Worm (Caenorhabditis elegans): ENCODE data around the gene gst-5.
A peak's percentile ranks its signal among the peaks of the same experiment; 100 is the strongest.

Gene gst-5

ce11 chrII:10945446-10945845, 4.7 kb upstream of the gst-5 start:
- TF ChIP-seq blmp-1 (tag; optimal IDR thresholded peaks at IDR 0.05), result peak; percentile 84
- no peak for TF ChIP-seq aha-1 (tag; optimal IDR thresholded peaks at IDR 0.05)
- TF ChIP-seq lin-14 (GFP tag; optimal IDR thresholded peaks at IDR 0.05), result peak; percentile 34
- TF ChIP-seq ceh-88 (GFP tag; IDR thresholded peaks at IDR 0.05), result no peak
- TF ChIP-seq efl-1 (optimal IDR thresholded peaks at IDR 0.05), result peak; percentile 11 to 17
- TF ChIP-seq efl-1 (GFP tag; optimal IDR thresholded peaks at IDR 0.05 in 1 of 2), result peak in 1 of 2 experiments; percentile 86

DNA sequence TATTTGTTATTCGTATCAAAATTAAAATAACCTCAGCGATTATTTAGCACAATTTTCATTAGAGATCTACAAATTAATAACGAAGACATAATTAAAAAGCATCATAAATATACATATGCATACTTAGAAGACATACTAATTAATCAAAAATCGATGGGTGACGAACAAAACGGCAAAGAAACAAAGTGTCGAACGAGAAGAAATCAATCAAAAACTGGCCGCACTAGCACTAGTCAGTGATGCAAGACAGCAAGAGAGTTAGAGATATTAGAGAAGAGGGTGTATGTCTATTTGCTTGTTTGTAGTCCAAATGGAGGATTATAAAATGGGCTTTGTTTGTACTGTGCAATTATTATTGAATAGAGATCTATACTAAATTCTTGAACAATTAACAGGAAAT, 3.3 kb upstream of the gst-5 start:
- TF ChIP-seq elt-3 (tag; optimal IDR thresholded peaks at IDR 0.05), result peak in 1 of 6 experiments; percentile 4
- TF ChIP-seq tbx-2 (tag; optimal IDR thresholded peaks at IDR 0.05), result peak; percentile 31
- TF ChIP-seq vab-15 (tag; optimal IDR thresholded peaks at IDR 0.05), result no peak
- peak; percentile 31 for TF ChIP-seq snu-23 (GFP tag; optimal IDR thresholded peaks at IDR 0.05)
- TF ChIP-seq fkh-8 (tag; optimal IDR thresholded peaks at IDR 0.05), result no peak
- no peak for TF ChIP-seq egl-13 (tag; optimal IDR thresholded peaks at IDR 0.05)
- peak in 1 of 2 experiments; percentile 11 for TF ChIP-seq efl-1 (optimal IDR thresholded peaks at IDR 0.05)
- peak; percentile 6 to 83 for TF ChIP-seq efl-1 (GFP tag; optimal IDR thresholded peaks at IDR 0.05 in 1 of 2)
- TF ChIP-seq dsc-1 (tag; optimal IDR thresholded peaks at IDR 0.05), result peak; percentile 81
- TF ChIP-seq snpc-4 (tag; optimal IDR thresholded peaks at IDR 0.05), result no peak
- TF ChIP-seq nhr-71 (tag; optimal IDR thresholded peaks at IDR 0.05), result peak; percentile 21
- TF ChIP-seq lin-35 (GFP tag; optimal IDR thresholded peaks at IDR 0.05), result peak in 1 of 2 experiments; percentile 7
- TF ChIP-seq lsy-2 (tag; optimal IDR thresholded peaks at IDR 0.05), result peak in 1 of 2 experiments; percentile 29
- no peak for TF ChIP-seq jun-1 (tag; optimal IDR thresholded peaks at IDR 0.05)
- TF ChIP-seq ceh-8 (GFP tag; optimal IDR thresholded peaks at IDR 0.05), result peak; percentile 2
- TF ChIP-seq zip-4 (GFP tag; optimal IDR thresholded peaks at IDR 0.05), result no peak
- peak in 1 of 3 experiments; percentile 5 for TF ChIP-seq dpl-1 (GFP tag; optimal IDR thresholded peaks at IDR 0.05)
- TF ChIP-seq C16A3.4 (tag; optimal IDR thresholded peaks at IDR 0.05), result no peak
- no peak for TF ChIP-seq hlh-17 (GFP tag; optimal IDR thresholded peaks at IDR 0.05; ENCODE audit: borderline replicate concordance)
- no peak for TF ChIP-seq fos-1 (tag; optimal IDR thresholded peaks at IDR 0.05)
- no peak for TF ChIP-seq alr-1 (tag; optimal IDR thresholded peaks at IDR 0.05; ENCODE audit: borderline replicate concordance)
- no peak for TF ChIP-seq hlh-4 (tag; optimal IDR thresholded peaks at IDR 0.05)
- TF ChIP-seq nhr-28 (tag; optimal IDR thresholded peaks at IDR 0.05), result no peak
- no peak for TF ChIP-seq unc-130 (tag; optimal IDR thresholded peaks at IDR 0.05)
- TF ChIP-seq ceh-90 (tag; optimal IDR thresholded peaks at IDR 0.05), result no peak
- TF ChIP-seq isw-1 (GFP tag; IDR thresholded peaks at IDR 0.05), result no peak
- TF ChIP-seq lin-39 (tag; optimal IDR thresholded peaks at IDR 0.05), result no peak
- TF ChIP-seq lin-14 (GFP tag; optimal IDR thresholded peaks at IDR 0.05), result peak; percentile 79
- no peak for TF ChIP-seq egl-27 (tag; optimal IDR thresholded peaks at IDR 0.05)
- TF ChIP-seq ceh-63 (GFP tag; optimal IDR thresholded peaks at IDR 0.05), result no peak
- TF ChIP-seq mep-1 (tag; optimal IDR thresholded peaks at IDR 0.05), result peak; percentile 30
- peak; percentile 4 for TF ChIP-seq nhr-77 (tag; optimal IDR thresholded peaks at IDR 0.05)
- no peak for TF ChIP-seq pax-3 (tag; optimal IDR thresholded peaks at IDR 0.05)
- TF ChIP-seq sox-4 (tag; optimal IDR thresholded peaks at IDR 0.05), result no peak
- no peak for TF ChIP-seq ceh-88 (GFP tag; IDR thresholded peaks at IDR 0.05)
- no peak for TF ChIP-seq mdl-1 (tag; optimal IDR thresholded peaks at IDR 0.05)
- no peak for TF ChIP-seq grh-1 (GFP tag; IDR thresholded peaks at IDR 0.05)
- TF ChIP-seq ets-5 (GFP tag; IDR thresholded peaks at IDR 0.05), result no peak
- no peak for TF ChIP-seq nhr-90 (tag; optimal IDR thresholded peaks at IDR 0.05; ENCODE audit: poor library complexity)
- TF ChIP-seq unc-62 (GFP tag; optimal IDR thresholded peaks at IDR 0.05), result no peak
- TF ChIP-seq aha-1 (tag; optimal IDR thresholded peaks at IDR 0.05), result no peak
- TF ChIP-seq blmp-1 (tag; optimal IDR thresholded peaks at IDR 0.05), result peak; percentile 45
- TF ChIP-seq C04F5.9 (tag; optimal IDR thresholded peaks at IDR 0.05), result no peak
- no peak for TF ChIP-seq unc-86 (tag; optimal IDR thresholded peaks at IDR 0.05)
- TF ChIP-seq nhr-12 (tag; optimal IDR thresholded peaks at IDR 0.05), result no peak
- no peak for TF ChIP-seq swsn-7 (tag; optimal IDR thresholded peaks at IDR 0.05)
- TF ChIP-seq nhr-237 (tag; optimal IDR thresholded peaks at IDR 0.05), result no peak
- no peak for TF ChIP-seq mef-2 (tag; optimal IDR thresholded peaks at IDR 0.05)
- TF ChIP-seq unc-30 (tag; optimal IDR thresholded peaks at IDR 0.05), result no peak
- TF ChIP-seq nhr-20 (tag; optimal IDR thresholded peaks at IDR 0.05), result peak; percentile 28
- no peak for TF ChIP-seq xbp-1 (tag; optimal IDR thresholded peaks at IDR 0.05)

Data from whole organism, L1 larva.